Worm (Caenorhabditis elegans) whole organism, midembryonic: ENCODE measurements around the gene ZK856.19.

Experiments used
- flt-1 ChIP-seq: fragments of 200-800 bp; sonication (Bioruptor generic); IDR thresholded peaks from 2 replicates; pipeline ENCODE4 v1.3.6; 2022; ENCODE audit warnings: missing genetic modification characterization, missing compliant biosample characterization
- klf-2 ChIP-seq: fragments of 200-800 bp; sonication (Bioruptor generic); conservative IDR thresholded peaks from 2 replicates; pipeline ENCODE4 v1.3.6; 2022; ENCODE audit warnings: missing genetic modification reagents, missing genetic modification characterization, missing compliant biosample characterization
- ztf-23 ChIP-seq: fragments of 200-800 bp; sonication (Bioruptor generic); IDR thresholded peaks from 2 replicates; pipeline ENCODE4 v1.3.6; 2022; ENCODE audit warnings: missing genetic modification reagents, missing genetic modification characterization, missing compliant biosample characterization

DNA sequence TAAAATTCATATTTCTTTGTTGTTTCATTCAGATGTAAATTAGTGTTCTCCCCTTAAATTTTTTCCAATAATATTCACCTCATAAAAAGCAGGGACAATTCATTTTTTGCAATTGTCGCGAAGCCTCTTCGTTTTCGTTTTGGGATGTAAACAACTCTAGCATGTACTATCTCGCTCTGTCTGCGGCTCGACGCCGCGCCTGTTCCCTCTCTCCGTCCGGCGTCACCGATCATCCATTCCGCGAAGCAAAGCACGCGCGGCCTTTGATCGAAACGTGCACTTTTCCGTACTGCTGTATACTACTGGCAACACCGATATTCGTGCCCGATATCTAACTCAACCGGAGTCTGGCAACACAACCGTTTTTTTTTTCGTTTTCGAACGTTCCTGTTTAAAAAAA, 42.3 kb upstream of the ZK856.19 start:
- no peak for TF ChIP-seq flt-1 (GFP tag; lab: Robert Waterston, UW)
- no peak for TF ChIP-seq ztf-23
- no peak for TF ChIP-seq klf-2 (GFP tag; lab: Robert Waterston, UW)
